Fruit fly (Drosophila melanogaster): Measurements from ENCODE around the gene CG6937.

- TF ChIP-seq CG8478 (optimal IDR thresholded peaks at IDR 0.05), result no peak
- TF ChIP-seq CTCF (optimal IDR thresholded peaks at IDR 0.05), result no peak
These were observed 2.9 kb downstream of the CG6937 start, which contains the start of gene Efa6 for dm6 chr3R:22587419-22587963.
